Worm (Caenorhabditis elegans) whole organism, young adult: ENCODE measurements around the gene F32H5.4.
A peak's percentile ranks its signal among the peaks of the same experiment; 100 is the strongest.

Experiments
- B0261.1 ChIP-seq: sonication (generic microtip); optimal IDR thresholded peaks from 2 replicates; lab custom pipeline; 2016; ENCODE audit warnings: mild to moderate bottlenecking, missing genetic modification characterization, moderate library complexity, missing compliant biosample characterization
- F10E7.11 ChIP-seq: sonication (generic microtip); optimal IDR thresholded peaks from 2 replicates; lab custom pipeline; 2017; ENCODE audit warnings: mild to moderate bottlenecking, missing genetic modification characterization, moderate library complexity, missing compliant biosample characterization
- F57A8.1 ChIP-seq: fragments of 200-800 bp; sonication (Bioruptor generic); optimal IDR thresholded peaks from 2 replicates; lab custom pipeline; 2018; ENCODE audit warnings: mild to moderate bottlenecking, missing genetic modification characterization, moderate library complexity, missing compliant biosample characterization
- K12H6.12 ChIP-seq: fragments of 200-800 bp; sonication (Bioruptor generic); optimal IDR thresholded peaks from 2 replicates; lab custom pipeline; 2018; ENCODE audit warnings: mild to moderate bottlenecking, missing genetic modification characterization, missing compliant biosample characterization
- T26A5.8 ChIP-seq: sonication (generic microtip); optimal IDR thresholded peaks from 2 replicates; lab custom pipeline; 2016; ENCODE audit warnings: missing genetic modification characterization, missing compliant biosample characterization
- Y53F4B.3 ChIP-seq: fragments of 200-800 bp; sonication (Bioruptor generic); IDR thresholded peaks from 2 replicates; pipeline ENCODE4 v1.3.6; 2022; ENCODE audit warnings: missing genetic modification reagents, missing genetic modification characterization, missing compliant biosample characterization
- Y56A3A.18 ChIP-seq: fragments of 200-800 bp; sonication (Bioruptor generic); IDR thresholded peaks from 2 replicates; pipeline ENCODE4 v1.3.6; 2022; ENCODE audit warnings: missing genetic modification reagents, missing genetic modification characterization, missing compliant biosample characterization
- Y67H2A.10 ChIP-seq: fragments of 200-800 bp; sonication (Bioruptor generic); conservative IDR thresholded peaks from 2 replicates; pipeline ENCODE4 v1.3.6; 2022; ENCODE audit warnings: missing genetic modification reagents, missing genetic modification characterization, missing compliant biosample characterization
- Y79H2A.3 ChIP-seq: fragments of 200-800 bp; sonication (Bioruptor generic); conservative IDR thresholded peaks from 2 replicates; pipeline ENCODE4 v1.3.6; 2022; ENCODE audit warnings: missing genetic modification reagents, missing genetic modification characterization, missing compliant biosample characterization
- ama-1 ChIP-seq, 3 experiments: fragments of 150-350 bp in 1 of 3; sonication (generic microtip) in 2 of 3; optimal IDR thresholded peaks; 2 replicates each; lab custom pipeline; 2014 to 2018; ENCODE audit warnings: missing biosample characterization in 2 of 3, missing genetic modification characterization in 2 of 3, missing genetic modification reagents in 2 of 3
- atf-7 ChIP-seq: sonication (generic microtip); optimal IDR thresholded peaks from 2 replicates; lab custom pipeline; 2017; ENCODE audit warnings: mild to moderate bottlenecking, missing genetic modification characterization, missing compliant biosample characterization
- athp-1 ChIP-seq: sonication (generic microtip); optimal IDR thresholded peaks from 2 replicates; lab custom pipeline; 2017; ENCODE audit warnings: mild to moderate bottlenecking, missing genetic modification characterization, missing compliant biosample characterization
- attf-3 ChIP-seq: fragments of 200-800 bp; sonication (Bioruptor generic); conservative IDR thresholded peaks from 2 replicates; pipeline ENCODE4 v1.3.6; 2022; ENCODE audit warnings: missing genetic modification reagents, missing genetic modification characterization, missing compliant biosample characterization
- attf-6 ChIP-seq: fragments of 200-800 bp; sonication (Bioruptor generic); IDR thresholded peaks from 2 replicates; pipeline ENCODE4 v1.3.6; 2022; ENCODE audit warnings: missing genetic modification reagents, missing genetic modification characterization, missing compliant biosample characterization
- bed-1 ChIP-seq: fragments of 200-800 bp; sonication (Bioruptor generic); IDR thresholded peaks from 2 replicates; pipeline ENCODE4 v1.3.6; 2022; ENCODE audit warnings: missing genetic modification reagents, missing genetic modification characterization, missing compliant biosample characterization
- bed-2 ChIP-seq: fragments of 200-800 bp; sonication (Bioruptor generic); IDR thresholded peaks from 2 replicates; pipeline ENCODE4 v1.3.6; 2022; ENCODE audit warnings: missing genetic modification reagents, missing genetic modification characterization, missing compliant biosample characterization
- cebp-1 ChIP-seq, 2 experiments: fragments of 200-800 bp in 1 of 2; sonication (Bioruptor generic) in 1 of 2; sonication (generic microtip) in 1 of 2; IDR thresholded peaks in 1 of 2; optimal IDR thresholded peaks in 1 of 2; 2 replicates each; pipeline versions ENCODE4 v1.3.6 to Lab custom; 2017 to 2022; ENCODE audit warnings: missing compliant biosample characterization in 2 of 2, missing genetic modification characterization in 2 of 2, mild to moderate bottlenecking in 1 of 2, missing genetic modification reagents in 1 of 2, moderate library complexity in 1 of 2
- ceh-27 ChIP-seq: fragments of 200-800 bp; sonication (Bioruptor generic); optimal IDR thresholded peaks from 2 replicates; lab custom pipeline; 2018; ENCODE audit warnings: mild to moderate bottlenecking, missing genetic modification characterization, moderate library complexity, missing compliant biosample characterization
- dox-1 ChIP-seq: fragments of 200-800 bp; sonication (Bioruptor generic); IDR thresholded peaks from 2 replicates; pipeline ENCODE4 v1.3.6; 2022; ENCODE audit warnings: missing genetic modification reagents, missing genetic modification characterization, missing compliant biosample characterization
- egl-18 ChIP-seq: fragments of 200-800 bp; sonication (Bioruptor generic); IDR thresholded peaks from 2 replicates; pipeline ENCODE4 v1.3.6; 2022; ENCODE audit warnings: missing genetic modification reagents, missing genetic modification characterization, missing compliant biosample characterization
- egl-44 ChIP-seq: fragments of 200-800 bp; sonication (Bioruptor generic); IDR thresholded peaks from 2 replicates; pipeline ENCODE4 v1.3.6; 2022; ENCODE audit warnings: missing genetic modification reagents, missing genetic modification characterization, missing compliant biosample characterization
- fkh-3 ChIP-seq: sonication (generic microtip); optimal IDR thresholded peaks from 2 replicates; lab custom pipeline; 2016; ENCODE audit warnings: mild to moderate bottlenecking, missing genetic modification characterization, missing compliant biosample characterization
- gei-17 ChIP-seq: fragments of 200-800 bp; sonication (Bioruptor generic); optimal IDR thresholded peaks from 2 replicates; lab custom pipeline; 2018; ENCODE audit warnings: mild to moderate bottlenecking, missing genetic modification characterization, missing compliant biosample characterization
- hlh-12 ChIP-seq: sonication (generic microtip); optimal IDR thresholded peaks from 2 replicates; lab custom pipeline; 2016; ENCODE audit warnings: missing genetic modification characterization, missing compliant biosample characterization
- let-607 ChIP-seq, 2 experiments: fragments of 200-800 bp in 1 of 2; sonication (Bioruptor generic) in 1 of 2; sonication (generic microtip) in 1 of 2; optimal IDR thresholded peaks; 2 replicates each; lab custom pipeline; 2016 to 2018; ENCODE audit warnings: mild to moderate bottlenecking in 2 of 2, missing compliant biosample characterization in 2 of 2, missing genetic modification characterization in 2 of 2, moderate library complexity in 2 of 2, missing genotype in 1 of 2
- lin-26 ChIP-seq: fragments of 200-800 bp; sonication (Bioruptor generic); IDR thresholded peaks from 2 replicates; pipeline ENCODE4 v1.3.6; 2022; ENCODE audit warnings: missing genetic modification reagents, missing genetic modification characterization, missing compliant biosample characterization
- lin-40 ChIP-seq: sonication (generic microtip); optimal IDR thresholded peaks from 2 replicates; lab custom pipeline; 2016; ENCODE audit warnings: missing genetic modification characterization, mild to moderate bottlenecking, missing compliant biosample characterization, missing genotype, missing genetic modification reagents
- lin-54 ChIP-seq: fragments of 200-800 bp; sonication (Bioruptor generic); optimal IDR thresholded peaks from 2 replicates; lab custom pipeline; 2018; ENCODE audit warnings: mild to moderate bottlenecking, missing genetic modification characterization, missing compliant biosample characterization
- lsl-1 ChIP-seq: fragments of 200-800 bp; sonication (Bioruptor generic); optimal IDR thresholded peaks from 2 replicates; lab custom pipeline; 2018; ENCODE audit warnings: mild to moderate bottlenecking, missing genetic modification characterization, moderate library complexity, missing compliant biosample characterization
- nfya-1 ChIP-seq: sonication (generic microtip); optimal IDR thresholded peaks from 2 replicates; lab custom pipeline; 2017; ENCODE audit warnings: antibody characterized with exemption, missing compliant biosample characterization, missing genetic modification characterization, borderline replicate concordance; ENCODE audit not compliant: insufficient read depth
- nfya-2 ChIP-seq: fragments of 200-800 bp; sonication (Bioruptor generic); IDR thresholded peaks from 2 replicates; pipeline ENCODE4 v1.3.6; 2022; ENCODE audit warnings: missing genetic modification reagents, missing genetic modification characterization, missing compliant biosample characterization
- nhr-80 ChIP-seq: sonication (generic microtip); optimal IDR thresholded peaks from 2 replicates; lab custom pipeline; 2016; ENCODE audit warnings: missing genetic modification characterization, missing compliant biosample characterization
- nhr-90 ChIP-seq: sonication (generic microtip); optimal IDR thresholded peaks from 2 replicates; lab custom pipeline; 2016; ENCODE audit warnings: missing genotype, mild to moderate bottlenecking, missing genetic modification characterization, missing compliant biosample characterization
- pha-4 ChIP-seq: fragments of 150-350 bp; sonication (generic microtip); optimal IDR thresholded peaks from 2 replicates; lab custom pipeline; 2014; ENCODE audit warnings: missing biosample characterization, missing genetic modification reagents, missing genetic modification characterization
- snpc-1.3 ChIP-seq: sonication (generic microtip); optimal IDR thresholded peaks from 2 replicates; lab custom pipeline; 2017; ENCODE audit warnings: missing genetic modification characterization, mild to moderate bottlenecking, missing compliant biosample characterization, antibody characterized with exemption, moderate library complexity, missing genotype, missing genetic modification reagents; ENCODE audit not compliant: insufficient read depth
- snpc-3.4 ChIP-seq: sonication (generic microtip); optimal IDR thresholded peaks from 2 replicates; lab custom pipeline; 2017; ENCODE audit warnings: missing genetic modification characterization, mild to moderate bottlenecking, missing compliant biosample characterization, antibody characterized with exemption, moderate library complexity, missing genotype, missing genetic modification reagents
- snpc-4 ChIP-seq, 5 experiments: fragments of 150-350 bp in 1 of 5; sonication (generic microtip) in 4 of 5; optimal IDR thresholded peaks; 2 replicates each; lab custom pipeline; 2014 to 2018; ENCODE audit warnings: missing genetic modification characterization in 5 of 5, missing biosample characterization in 3 of 5, antibody characterized with exemption in 2 of 5, mild to moderate bottlenecking in 2 of 5, missing compliant biosample characterization in 2 of 5, missing genotype in 2 of 5, moderate library complexity in 2 of 5, missing genetic modification reagents in 1 of 5
- zfh-2 ChIP-seq: fragments of 200-800 bp; sonication (Bioruptor generic); conservative IDR thresholded peaks from 2 replicates; pipeline ENCODE4 v1.3.6; 2022; ENCODE audit warnings: missing genetic modification reagents, missing genetic modification characterization, missing compliant biosample characterization
- ztf-22 ChIP-seq: fragments of 200-800 bp; sonication (Bioruptor generic); optimal IDR thresholded peaks from 2 replicates; lab custom pipeline; 2018; ENCODE audit warnings: mild to moderate bottlenecking, missing genetic modification characterization, moderate library complexity, missing compliant biosample characterization
- ztf-25 ChIP-seq: fragments of 200-800 bp; sonication (Bioruptor generic); IDR thresholded peaks from 2 replicates; pipeline ENCODE4 v1.3.6; 2022; ENCODE audit warnings: missing genetic modification reagents, missing genetic modification characterization, missing compliant biosample characterization
- ztf-26 ChIP-seq: sonication (generic microtip); optimal IDR thresholded peaks from 2 replicates; lab custom pipeline; 2017; ENCODE audit warnings: missing genetic modification characterization, missing compliant biosample characterization
- ztf-3 ChIP-seq: fragments of 200-800 bp; sonication (Bioruptor generic); optimal IDR thresholded peaks from 2 replicates; lab custom pipeline; 2018; ENCODE audit warnings: mild to moderate bottlenecking, missing genetic modification characterization, missing compliant biosample characterization

The F32H5.4 gene

DNA sequence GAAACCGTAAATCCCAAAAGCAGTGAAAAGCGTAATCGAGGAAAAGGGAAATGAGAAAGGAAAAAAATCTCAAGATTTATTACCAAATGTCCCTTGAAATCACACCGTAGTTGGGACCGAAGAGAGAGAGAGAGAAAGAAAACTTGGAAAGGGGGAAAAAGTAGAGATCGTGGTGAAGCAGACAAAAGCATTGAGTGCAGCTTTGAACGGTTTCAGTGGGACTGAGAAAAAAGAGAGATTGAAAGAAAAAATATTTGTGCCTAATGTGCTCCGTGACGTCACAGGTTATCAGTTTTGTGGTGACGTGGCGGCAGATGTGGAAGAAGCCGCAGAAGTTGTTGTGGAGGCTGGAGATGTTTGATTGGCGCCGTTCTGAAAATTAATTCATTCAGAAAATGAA, 9.9 kb downstream of the F32H5.4 start:
- no peak for TF ChIP-seq atf-7
- TF ChIP-seq Y56A3A.18 = 0 out of 2 replicates have a peak, but pooled peaks have one; percentile 52

DNA sequence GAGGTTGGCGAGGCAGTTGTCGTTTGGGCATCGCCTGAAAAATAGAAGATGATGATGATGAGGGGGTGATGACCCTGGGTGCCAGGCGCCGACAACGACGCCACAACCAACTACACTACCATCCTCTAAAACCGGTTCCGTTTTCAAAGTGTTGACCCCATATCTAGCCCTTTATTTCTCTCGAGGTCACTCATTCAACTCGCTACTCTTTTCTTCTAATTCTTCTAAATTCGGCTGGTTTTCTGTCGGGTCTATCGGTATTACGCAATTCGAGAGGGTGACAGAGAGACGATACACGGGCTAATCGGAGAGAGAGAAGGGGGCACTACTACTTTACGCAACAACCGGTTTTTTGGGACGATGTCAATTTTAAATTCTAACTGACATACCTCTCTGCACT, 11.0 kb downstream of the F32H5.4 start:
- TF ChIP-seq lin-26 (GFP tag; lab: Robert Waterston, UW) (peak; percentile 21; the same call in 1 of the 2 replicates), Y67H2A.10 (no peak), T26A5.8 (tag; lab: Kevin White, UChicago) (no peak), snpc-3.4 (tag; lab: Kevin White, UChicago) (no peak), attf-3 (no peak), ceh-27 (GFP tag; lab: Kevin White, UChicago) (peak; percentile 64), lin-40 (tag; lab: Kevin White, UChicago) (peak; percentile 49), ztf-26 (peak; percentile 48), K12H6.12 (tag; lab: Kevin White, UChicago) (no peak), let-607 (tag; optimal IDR thresholded peaks at IDR 0.05; lab: Kevin White, UChicago) (no peak), egl-18 (GFP tag; lab: Robert Waterston, UW) (no peak), fkh-3 (tag; lab: Kevin White, UChicago) (no peak), bed-2 (GFP tag; lab: Robert Waterston, UW) (no peak), cebp-1 (GFP tag; IDR thresholded peaks at IDR 0.05; lab: Robert Waterston, UW) (no peak), cebp-1 (tag; optimal IDR thresholded peaks at IDR 0.05; lab: Kevin White, UChicago) (peak; percentile 81), zfh-2 (GFP tag; lab: Robert Waterston, UW) (no peak), Y56A3A.18 (no peak), pha-4 (tag; lab: Kevin White, UChicago) (no peak)

DNA sequence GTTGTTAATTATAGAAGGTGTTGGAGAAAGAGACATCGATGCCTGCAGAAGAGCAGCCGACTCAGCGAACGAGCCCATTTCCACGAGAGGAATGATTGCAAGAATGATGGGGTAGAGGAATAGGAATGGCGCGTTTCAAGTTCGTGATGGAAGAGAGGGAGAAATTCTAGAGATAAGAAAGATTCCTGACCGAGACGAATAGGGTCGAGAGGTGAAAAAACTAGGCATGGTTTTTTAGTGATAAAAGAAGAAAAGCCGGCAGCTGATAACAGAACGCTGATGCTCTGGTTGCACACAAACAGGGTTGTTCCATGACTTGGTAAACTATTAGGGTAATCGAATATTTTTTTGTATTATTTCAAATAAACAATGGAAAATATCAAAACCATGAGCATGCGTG, 12.5 kb downstream of the F32H5.4 start:
- no peak for TF ChIP-seq cebp-1 (GFP tag; IDR thresholded peaks at IDR 0.05; lab: Robert Waterston, UW)
- TF ChIP-seq cebp-1 (tag; optimal IDR thresholded peaks at IDR 0.05; lab: Kevin White, UChicago) = peak; percentile 13
- TF ChIP-seq egl-44 = 0 out of 2 replicates have a peak, but pooled peaks have one; percentile 59
- TF ChIP-seq Y53F4B.3 = no peak
- no peak for TF ChIP-seq ama-1 (optimal IDR thresholded peaks at IDR 0.05; lab: Kevin White, UChicago)
- TF ChIP-seq ama-1 (GFP tag; optimal IDR thresholded peaks at IDR 0.05; lab: Kevin White, UChicago) = no peak
- TF ChIP-seq B0261.1 (tag; lab: Kevin White, UChicago) = no peak
- peak; percentile 97 for TF ChIP-seq nhr-80
- TF ChIP-seq K12H6.12 (tag; lab: Kevin White, UChicago) = no peak
- TF ChIP-seq attf-6 = no peak
- no peak for TF ChIP-seq gei-17 (GFP tag; lab: Kevin White, UChicago)
- no peak for TF ChIP-seq T26A5.8 (tag; lab: Kevin White, UChicago)
- TF ChIP-seq snpc-4 (GFP tag; optimal IDR thresholded peaks at IDR 0.05; lab: Kevin White, UChicago) = no peak
- no peak for TF ChIP-seq snpc-4 (tag; optimal IDR thresholded peaks at IDR 0.05; lab: Kevin White, UChicago)
- TF ChIP-seq snpc-1.3 (tag; lab: Kevin White, UChicago) = no peak
- TF ChIP-seq dox-1 (GFP tag; lab: Robert Waterston, UW) = peak; percentile 64
- no peak for TF ChIP-seq nhr-90 (tag; lab: Kevin White, UChicago)
- no peak for TF ChIP-seq lsl-1
- TF ChIP-seq hlh-12 (tag; lab: Kevin White, UChicago) = no peak
- TF ChIP-seq nfya-2 = no peak
- no peak for TF ChIP-seq Y79H2A.3 (GFP tag; lab: Robert Waterston, UW)
- TF ChIP-seq F57A8.1 = no peak
- no peak for TF ChIP-seq athp-1
- TF ChIP-seq nfya-1 (tag; lab: Kevin White, UChicago) = no peak
- no peak for TF ChIP-seq lin-54 (GFP tag; lab: Kevin White, UChicago)
- peak; percentile 50; the same call in 1 of the 2 replicates for TF ChIP-seq zfh-2 (GFP tag; lab: Robert Waterston, UW)
- no peak for TF ChIP-seq pha-4 (tag; lab: Kevin White, UChicago)
- TF ChIP-seq egl-18 (GFP tag; lab: Robert Waterston, UW) = no peak
- TF ChIP-seq F10E7.11 (tag; lab: Kevin White, UChicago) = no peak
- no peak for TF ChIP-seq bed-1 (GFP tag; lab: Robert Waterston, UW)
- peak; percentile 52 for TF ChIP-seq ztf-22 (GFP tag; lab: Kevin White, UChicago)
- no peak for TF ChIP-seq ztf-25
- TF ChIP-seq fkh-3 (tag; lab: Kevin White, UChicago) = no peak
- no peak for TF ChIP-seq Y67H2A.10
- no peak for TF ChIP-seq ztf-3 (GFP tag; lab: Kevin White, UChicago)
